Fruit fly (Drosophila melanogaster): ENCODE measurements around the gene CG5131.

CG5131 gene

DNA sequence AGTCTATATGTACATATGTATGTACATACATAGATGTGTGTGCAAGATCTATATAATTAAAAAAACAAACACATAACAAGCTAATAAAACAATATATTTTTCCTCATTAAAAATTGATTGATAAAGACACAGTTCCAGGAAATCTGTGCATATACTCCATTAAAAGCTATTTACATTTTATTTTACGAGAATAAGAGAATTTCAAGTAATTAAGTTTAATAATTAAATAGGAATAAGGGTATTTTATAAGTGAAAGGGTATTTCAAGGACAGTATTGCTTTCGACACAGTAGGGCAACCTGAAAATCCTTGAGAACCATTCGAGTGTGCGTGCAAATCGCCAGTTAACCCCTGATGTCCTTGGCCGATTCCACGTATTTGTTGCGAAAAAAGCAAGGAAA lies 31.7 kb upstream of the CG5131 start, which contains the start of gene CG5050:
Gene CG5050 (plus strand): TSS at position 301 of the 400 bp plus-strand sequence.
- TF ChIP-seq pan (optimal IDR thresholded peaks at IDR 0.05) (no peak), lola (GFP tag; optimal IDR thresholded peaks at IDR 0.05) (no peak), fru (GFP tag; optimal IDR thresholded peaks at IDR 0.05) (no peak), Myc (optimal IDR thresholded peaks at IDR 0.05) (no peak), HLH106 (tag; optimal IDR thresholded peaks at IDR 0.05) (no peak), Hnf4 (GFP tag; optimal IDR thresholded peaks at IDR 0.05) (no peak), N (GFP tag; optimal IDR thresholded peaks at IDR 0.05) (no peak)

DNA sequence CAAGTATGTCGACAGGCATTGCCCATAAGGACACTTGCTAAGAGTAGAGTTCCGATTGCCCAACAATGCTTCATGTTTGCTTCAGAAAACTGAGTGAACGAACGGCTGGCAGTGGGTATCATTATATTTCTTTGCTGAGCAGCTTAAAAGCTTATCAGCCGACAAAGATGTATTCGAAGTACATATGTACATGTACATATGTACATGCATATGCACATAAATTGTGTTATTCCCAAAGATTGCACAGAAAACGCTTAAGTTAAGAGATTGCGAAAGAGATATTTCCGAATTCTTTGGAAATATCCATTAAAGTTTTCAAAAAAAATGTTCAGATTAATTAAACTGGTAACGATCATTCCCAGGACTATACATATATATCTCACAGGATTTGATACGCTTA lies 28.5 kb upstream of the CG5131 start, which contains the start of gene SPH93:
Gene SPH93 (minus strand): TSS at position 101 of the 400 bp plus-strand sequence.
- TF ChIP-seq Rel (GFP tag; optimal IDR thresholded peaks at IDR 0.05) (no peak), Rel (tag; optimal IDR thresholded peaks at IDR 0.05) (peak; percentile 89), OdsH (GFP tag; optimal IDR thresholded peaks at IDR 0.05) (no peak), dsf (GFP tag; optimal IDR thresholded peaks at IDR 0.05; ENCODE audit: borderline replicate concordance) (no peak)

dm6 chr2L:17457944-17458343 lies 26.4 kb upstream of the CG5131 start, which contains the start of gene CG18563:
Gene CG18563 (minus strand): TSS chr2L:17458044.
- TF ChIP-seq foxo (GFP tag; optimal IDR thresholded peaks at IDR 0.05): no peak
- no peak for TF ChIP-seq Abd-B (GFP tag; optimal IDR thresholded peaks at IDR 0.05)

DNA sequence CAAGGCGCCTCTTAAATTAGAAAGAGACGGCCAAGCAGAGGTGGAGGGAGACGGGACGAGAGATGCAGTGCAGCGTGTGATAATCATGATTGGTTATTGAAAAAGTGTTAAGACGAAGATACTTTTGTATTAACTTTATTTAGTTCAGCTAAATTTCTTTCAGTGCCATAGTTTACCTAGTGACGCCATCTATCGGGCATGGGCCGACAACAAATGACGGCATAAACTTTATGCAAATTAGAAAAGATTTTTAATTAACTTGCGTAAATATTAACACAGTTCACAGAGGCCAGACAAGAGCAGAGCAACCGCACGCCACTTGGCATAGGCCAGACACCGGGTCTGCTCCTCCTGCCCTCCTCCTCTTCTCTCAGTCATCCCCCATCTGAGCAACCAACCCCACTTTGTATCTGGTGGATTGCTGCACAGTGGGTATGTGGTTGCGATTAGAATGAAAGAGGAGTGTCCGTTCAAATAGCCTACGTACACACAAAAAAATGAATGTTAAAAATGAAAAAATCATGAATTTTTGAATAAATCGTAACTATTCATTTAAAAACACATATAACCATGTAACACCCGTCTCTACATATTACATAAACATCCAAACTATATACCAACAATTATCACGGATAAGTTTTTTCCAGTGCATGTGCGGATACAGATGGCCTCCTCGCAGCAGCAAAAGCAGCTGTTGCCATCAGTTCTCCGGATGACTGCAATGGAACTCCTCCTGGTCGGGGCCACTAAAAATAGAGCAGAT lies 18.2 kb upstream of the CG5131 start:
- TF ChIP-seq N (GFP tag; optimal IDR thresholded peaks at IDR 0.05): no peak
- no peak for TF ChIP-seq lola (GFP tag; optimal IDR thresholded peaks at IDR 0.05)
- TF ChIP-seq Mio (GFP tag; optimal IDR thresholded peaks at IDR 0.05): no peak
- no peak for TF ChIP-seq CG9705 (GFP tag; optimal IDR thresholded peaks at IDR 0.05)
- TF ChIP-seq Hr78 (GFP tag; optimal IDR thresholded peaks at IDR 0.05): no peak
- TF ChIP-seq Hnf4 (GFP tag; optimal IDR thresholded peaks at IDR 0.05): peak; percentile 39
- peak; percentile 57 for TF ChIP-seq ey (GFP tag; optimal IDR thresholded peaks at IDR 0.05)
- TF ChIP-seq usp (GFP tag; optimal IDR thresholded peaks at IDR 0.05): no peak
- TF ChIP-seq CrebA (GFP tag; optimal IDR thresholded peaks at IDR 0.05; ENCODE audit: borderline replicate concordance): no peak
- no peak for TF ChIP-seq pan (optimal IDR thresholded peaks at IDR 0.05)
- peak; percentile 53 for TF ChIP-seq rgr (GFP tag; optimal IDR thresholded peaks at IDR 0.05)
- no peak for TF ChIP-seq Jra (GFP tag; optimal IDR thresholded peaks at IDR 0.05)
- peak; percentile 3 for TF ChIP-seq br (GFP tag; optimal IDR thresholded peaks at IDR 0.05)
- TF ChIP-seq CG32264 (GFP tag; optimal IDR thresholded peaks at IDR 0.05): no peak
- peak in 1 of 2 experiments; percentile 53 for TF ChIP-seq foxo (GFP tag; optimal IDR thresholded peaks at IDR 0.05)
- TF ChIP-seq brk (GFP tag; optimal IDR thresholded peaks at IDR 0.05): no peak
- no peak for TF ChIP-seq tai (GFP tag; optimal IDR thresholded peaks at IDR 0.05)
- TF ChIP-seq jim (GFP tag; optimal IDR thresholded peaks at IDR 0.05): no peak
- TF ChIP-seq sage (GFP tag; optimal IDR thresholded peaks at IDR 0.05): no peak
- TF ChIP-seq Abd-B (GFP tag; optimal IDR thresholded peaks at IDR 0.05): no peak
- peak; percentile 19 for TF ChIP-seq psq (GFP tag; optimal IDR thresholded peaks at IDR 0.05)
- TF ChIP-seq Dfd (GFP tag; optimal IDR thresholded peaks at IDR 0.05): no peak
- TF ChIP-seq fru (GFP tag; optimal IDR thresholded peaks at IDR 0.05): peak; percentile 54
- TF ChIP-seq Dif (GFP tag; optimal IDR thresholded peaks at IDR 0.05; ENCODE audit: partially characterized antibody): no peak
- TF ChIP-seq GATAd (GFP tag; optimal IDR thresholded peaks at IDR 0.05): no peak
- no peak for TF ChIP-seq Hr83 (GFP tag; optimal IDR thresholded peaks at IDR 0.05; ENCODE audit: poor library complexity, severe bottlenecking)
- TF ChIP-seq sv (GFP tag; optimal IDR thresholded peaks at IDR 0.05): peak; percentile 66
- TF ChIP-seq Sp1 (GFP tag; optimal IDR thresholded peaks at IDR 0.05): no peak
- TF ChIP-seq woc (GFP tag; optimal IDR thresholded peaks at IDR 0.05): peak; percentile 11
- no peak for TF ChIP-seq Rel (GFP tag; optimal IDR thresholded peaks at IDR 0.05)
- no peak for TF ChIP-seq Rel (tag; optimal IDR thresholded peaks at IDR 0.05)
- no peak for TF ChIP-seq dmrt93B (GFP tag; optimal IDR thresholded peaks at IDR 0.05)
- TF ChIP-seq HLH106 (tag; optimal IDR thresholded peaks at IDR 0.05): peak; percentile 29
- no peak for TF ChIP-seq dsf (GFP tag; optimal IDR thresholded peaks at IDR 0.05; ENCODE audit: borderline replicate concordance)
- no peak for TF ChIP-seq dl (GFP tag; optimal IDR thresholded peaks at IDR 0.05; ENCODE audit: insufficient read depth in 1 of 2, partially characterized antibody in 2 of 2)
- TF ChIP-seq h (GFP tag; optimal IDR thresholded peaks at IDR 0.05): peak; percentile 46
- no peak for TF ChIP-seq Vsx2 (GFP tag; optimal IDR thresholded peaks at IDR 0.05; ENCODE audit: partially characterized antibody)
- TF ChIP-seq Myc (optimal IDR thresholded peaks at IDR 0.05): no peak
- peak; percentile 47 for TF ChIP-seq OdsH (GFP tag; optimal IDR thresholded peaks at IDR 0.05)

All from whole organism, wandering third instar larva.